Fruit fly (Drosophila melanogaster): ENCODE measurements around the gene Or7a.

The Or7a gene

DNA sequence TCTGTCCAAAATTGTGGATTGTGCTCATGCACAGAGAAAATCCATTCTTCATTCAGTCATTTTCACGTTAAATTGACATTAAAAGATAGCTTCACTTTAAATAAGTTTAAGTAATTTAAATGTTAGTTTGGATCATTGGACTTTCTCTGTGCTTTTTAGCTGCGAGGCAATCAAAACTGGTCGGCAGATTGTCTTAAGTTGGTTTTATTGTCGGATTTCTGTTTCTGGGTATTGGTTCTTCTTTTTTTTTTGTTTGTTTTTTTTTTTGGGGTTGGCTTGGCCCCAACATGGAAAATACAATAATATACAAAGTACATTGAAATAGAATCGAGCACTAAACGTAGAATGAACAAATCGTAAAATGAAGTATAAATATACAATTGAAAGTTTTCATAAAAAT, 4.7 kb upstream of the Or7a start, which contains the start of gene CG2278:
Gene CG2278 (minus strand): TSS at position 101 of the 400 bp plus-strand sequence.
- no peak for TF ChIP-seq lola (GFP tag; optimal IDR thresholded peaks at IDR 0.05)
- no peak for TF ChIP-seq CG32264 (GFP tag; optimal IDR thresholded peaks at IDR 0.05)
- TF ChIP-seq pan (optimal IDR thresholded peaks at IDR 0.05), result no peak

DNA sequence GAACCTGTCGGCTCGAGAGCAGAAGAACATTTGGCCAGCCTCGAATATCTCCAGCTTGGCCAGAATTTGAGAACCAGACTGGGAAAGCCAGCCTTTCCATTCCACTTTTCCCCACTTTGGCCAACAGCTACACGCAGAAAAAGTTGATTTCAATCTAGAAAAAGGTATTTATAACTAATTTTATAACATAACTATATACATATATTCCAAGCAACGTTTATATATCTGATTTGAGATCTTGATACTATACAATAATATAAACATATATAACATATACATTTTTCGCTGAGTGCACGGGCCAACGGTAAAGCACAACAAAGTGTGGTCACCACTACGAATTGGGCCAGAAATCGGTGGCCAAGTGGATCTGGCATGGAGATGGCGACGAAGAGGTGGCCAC, 2.1 kb downstream of the Or7a start:
- TF ChIP-seq br (GFP tag; optimal IDR thresholded peaks at IDR 0.05), result no peak
- TF ChIP-seq dmrt93B (GFP tag; optimal IDR thresholded peaks at IDR 0.05), result no peak
- TF ChIP-seq dl (GFP tag; optimal IDR thresholded peaks at IDR 0.05; ENCODE audit: insufficient read depth in 1 of 2, partially characterized antibody in 2 of 2), result no peak
- no peak for TF ChIP-seq Vsx2 (GFP tag; optimal IDR thresholded peaks at IDR 0.05; ENCODE audit: partially characterized antibody)
- no peak for TF ChIP-seq Sp1 (GFP tag; optimal IDR thresholded peaks at IDR 0.05)
- no peak for TF ChIP-seq woc (GFP tag; optimal IDR thresholded peaks at IDR 0.05)
- no peak for TF ChIP-seq ey (GFP tag; optimal IDR thresholded peaks at IDR 0.05)
- no peak for TF ChIP-seq Dif (GFP tag; optimal IDR thresholded peaks at IDR 0.05; ENCODE audit: partially characterized antibody)
- no peak for TF ChIP-seq sv (GFP tag; optimal IDR thresholded peaks at IDR 0.05)
- TF ChIP-seq tai (GFP tag; optimal IDR thresholded peaks at IDR 0.05), result no peak
- TF ChIP-seq Rel (GFP tag; optimal IDR thresholded peaks at IDR 0.05), result no peak
- TF ChIP-seq Rel (tag; optimal IDR thresholded peaks at IDR 0.05), result no peak
- no peak for TF ChIP-seq Mio (GFP tag; optimal IDR thresholded peaks at IDR 0.05)
- no peak for TF ChIP-seq fru (GFP tag; optimal IDR thresholded peaks at IDR 0.05)

DNA sequence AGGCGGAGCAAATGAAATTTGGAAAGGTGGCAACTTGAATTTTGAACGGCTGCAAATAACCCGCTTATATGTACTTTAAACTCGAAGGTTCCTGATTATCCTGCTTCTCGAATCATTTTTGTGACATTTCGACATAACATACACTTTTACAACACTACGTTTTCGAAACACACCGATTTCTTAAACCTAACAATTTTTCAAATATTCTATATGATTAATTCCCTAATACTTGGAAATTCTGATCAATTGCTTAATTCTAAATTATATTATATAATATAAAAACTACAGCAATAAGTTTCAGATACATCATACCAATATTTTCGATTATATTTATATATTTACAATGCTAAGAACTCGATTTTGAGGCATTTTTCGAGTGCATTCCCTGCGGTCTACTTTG, 2.8 kb downstream of the Or7a start, which contains the start of gene CG10761:
Gene CG10761 (minus strand): TSS at position 101 of the 400 bp plus-strand sequence.
- TF ChIP-seq OdsH (GFP tag; optimal IDR thresholded peaks at IDR 0.05) (no peak), sage (GFP tag; optimal IDR thresholded peaks at IDR 0.05) (no peak), Mio (GFP tag; optimal IDR thresholded peaks at IDR 0.05) (no peak), Dfd (GFP tag; optimal IDR thresholded peaks at IDR 0.05) (no peak), jim (GFP tag; optimal IDR thresholded peaks at IDR 0.05) (no peak), lola (GFP tag; optimal IDR thresholded peaks at IDR 0.05) (no peak), woc (GFP tag; optimal IDR thresholded peaks at IDR 0.05) (no peak), usp (GFP tag; optimal IDR thresholded peaks at IDR 0.05) (no peak), N (GFP tag; optimal IDR thresholded peaks at IDR 0.05) (no peak), foxo (GFP tag; optimal IDR thresholded peaks at IDR 0.05) (no peak), Hnf4 (GFP tag; optimal IDR thresholded peaks at IDR 0.05) (no peak), sv (GFP tag; optimal IDR thresholded peaks at IDR 0.05) (no peak), psq (GFP tag; optimal IDR thresholded peaks at IDR 0.05) (no peak), Dif (GFP tag; optimal IDR thresholded peaks at IDR 0.05; ENCODE audit: partially characterized antibody) (no peak), h (GFP tag; optimal IDR thresholded peaks at IDR 0.05) (no peak), CrebA (GFP tag; optimal IDR thresholded peaks at IDR 0.05; ENCODE audit: borderline replicate concordance) (no peak), tai (GFP tag; optimal IDR thresholded peaks at IDR 0.05) (no peak), rgr (GFP tag; optimal IDR thresholded peaks at IDR 0.05) (no peak)

DNA sequence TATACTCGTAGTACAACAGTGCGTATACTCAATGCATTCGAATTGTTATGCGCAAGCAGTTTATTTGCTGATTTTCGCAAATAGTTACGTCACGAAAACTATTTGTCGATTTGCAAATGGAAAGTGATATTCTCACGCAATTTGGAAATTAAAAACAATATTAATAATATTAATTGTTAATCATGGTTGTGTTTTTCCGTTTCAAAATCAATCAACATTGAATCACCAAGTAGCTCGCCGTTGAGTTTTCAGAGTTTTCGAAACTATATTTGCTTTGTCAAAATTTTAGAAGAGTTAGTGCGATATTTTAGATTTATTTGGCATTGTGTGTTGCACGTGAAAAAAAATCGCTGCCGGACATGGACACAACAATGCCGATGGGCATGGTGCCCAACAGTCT, 5.8 kb downstream of the Or7a start, which contains the start of gene CG15337:
Gene CG15337 (plus strand): TSS at position 301 of the 400 bp plus-strand sequence.
- TF ChIP-seq Hr83 (GFP tag; optimal IDR thresholded peaks at IDR 0.05; ENCODE audit: poor library complexity, severe bottlenecking) (no peak), lola (GFP tag; optimal IDR thresholded peaks at IDR 0.05) (no peak), Myc (optimal IDR thresholded peaks at IDR 0.05) (no peak), Mio (GFP tag; optimal IDR thresholded peaks at IDR 0.05) (no peak), GATAd (GFP tag; optimal IDR thresholded peaks at IDR 0.05) (no peak), HLH106 (tag; optimal IDR thresholded peaks at IDR 0.05) (no peak), ey (GFP tag; optimal IDR thresholded peaks at IDR 0.05) (no peak), Dif (GFP tag; optimal IDR thresholded peaks at IDR 0.05; ENCODE audit: partially characterized antibody) (no peak), Vsx2 (GFP tag; optimal IDR thresholded peaks at IDR 0.05; ENCODE audit: partially characterized antibody) (no peak), Jra (GFP tag; optimal IDR thresholded peaks at IDR 0.05) (no peak), rgr (GFP tag; optimal IDR thresholded peaks at IDR 0.05) (no peak), Abd-B (GFP tag; optimal IDR thresholded peaks at IDR 0.05) (no peak), jim (GFP tag; optimal IDR thresholded peaks at IDR 0.05) (no peak), br (GFP tag; optimal IDR thresholded peaks at IDR 0.05) (no peak)
